Worm (Caenorhabditis elegans) whole organism, L1 larva: ENCODE data around the gene T10B5.8.
A peak's percentile ranks its signal among the peaks of the same experiment; 100 is the strongest.

ENCODE experiments used
- C16A3.4 ChIP-seq: fragments of 150-350 bp; optimal IDR thresholded peaks from 2 replicates; lab custom pipeline; 2014; ENCODE audit warnings: missing biosample characterization, missing genetic modification characterization
- C34B4.2 ChIP-seq: sonication (generic microtip); optimal IDR thresholded peaks from 2 replicates; lab custom pipeline; 2017; ENCODE audit warnings: mild to moderate bottlenecking, missing genetic modification characterization, missing compliant biosample characterization
- F16B12.6 ChIP-seq: fragments of 150-350 bp; optimal IDR thresholded peaks from 2 replicates; lab custom pipeline; 2014; ENCODE audit warnings: missing biosample characterization, missing genetic modification characterization
- Y116A8C.19 ChIP-seq: sonication (generic microtip); optimal IDR thresholded peaks from 2 replicates; lab custom pipeline; 2016; ENCODE audit warnings: missing compliant biosample characterization, missing genetic modification characterization, borderline replicate concordance
- alr-1 ChIP-seq: fragments of 200-800 bp; sonication (Bioruptor generic); optimal IDR thresholded peaks from 2 replicates; lab custom pipeline; 2018; ENCODE audit warnings: borderline replicate concordance, mild to moderate bottlenecking, missing genetic modification characterization, missing compliant biosample characterization
- ama-1 ChIP-seq: fragments of 150-350 bp; optimal IDR thresholded peaks from 2 replicates; lab custom pipeline; 2014
- blmp-1 ChIP-seq: fragments of 150-350 bp; optimal IDR thresholded peaks from 2 replicates; lab custom pipeline; 2014; ENCODE audit warnings: missing biosample characterization, missing genetic modification characterization
- ceh-63 ChIP-seq: fragments of 200-800 bp; sonication (Bioruptor generic); optimal IDR thresholded peaks from 2 replicates; lab custom pipeline; 2018; ENCODE audit warnings: mild to moderate bottlenecking, missing genetic modification characterization, missing compliant biosample characterization
- ceh-90 ChIP-seq: sonication (generic microtip); optimal IDR thresholded peaks from 2 replicates; lab custom pipeline; 2016; ENCODE audit warnings: missing genetic modification characterization, missing compliant biosample characterization
- dpl-1 ChIP-seq, 3 experiments: fragments of 150-350 bp in 2 of 3; sonication (generic microtip) in 1 of 3; optimal IDR thresholded peaks; 2 replicates each; lab custom pipeline; 2014 to 2017; ENCODE audit warnings: missing biosample characterization in 3 of 3, missing genetic modification characterization in 3 of 3, missing genetic modification reagents in 3 of 3
- efl-1 ChIP-seq, 4 experiments: fragments of 150-350 bp; optimal IDR thresholded peaks in 3 of 4; peaks in 1 of 4; 1 replicate in 1 of 4; 2 replicates in 3 of 4; lab custom pipeline; 2014; ENCODE audit warnings: missing biosample characterization in 2 of 4, missing genetic modification characterization in 2 of 4, missing genetic modification reagents in 2 of 4
- efl-3 ChIP-seq: fragments of 200-800 bp; sonication (Bioruptor generic); optimal IDR thresholded peaks from 2 replicates; lab custom pipeline; 2018; ENCODE audit warnings: mild to moderate bottlenecking, missing genetic modification characterization, missing compliant biosample characterization
- egl-13 ChIP-seq: sonication (generic microtip); optimal IDR thresholded peaks from 2 replicates; lab custom pipeline; 2016; ENCODE audit warnings: missing genotype, missing genetic modification reagents, missing genetic modification characterization, missing compliant biosample characterization
- egl-27 ChIP-seq, 2 experiments: fragments of 150-350 bp in 1 of 2; sonication (generic microtip); optimal IDR thresholded peaks; 3 replicates each; lab custom pipeline; 2017 to 2018; ENCODE audit warnings: missing biosample characterization in 2 of 2, missing genetic modification characterization in 2 of 2, missing genetic modification reagents in 2 of 2
- elt-3 ChIP-seq, 6 experiments: fragments of 150-350 bp in 1 of 6; sonication (generic microtip); optimal IDR thresholded peaks; 2 replicates each; lab custom pipeline; 2017 to 2018; ENCODE audit warnings: missing biosample characterization in 6 of 6, missing genetic modification characterization in 6 of 6, inconsistent platforms in 1 of 6
- grh-1 ChIP-seq: fragments of 200-800 bp; sonication (Bioruptor generic); IDR thresholded peaks from 2 replicates; pipeline ENCODE4 v1.3.6; 2022; ENCODE audit warnings: missing genetic modification reagents, missing genetic modification characterization, missing compliant biosample characterization
- hlh-17 ChIP-seq: fragments of 200-800 bp; sonication (Bioruptor generic); optimal IDR thresholded peaks from 2 replicates; lab custom pipeline; 2018; ENCODE audit warnings: missing genetic modification characterization, mild to moderate bottlenecking, missing compliant biosample characterization, moderate library complexity, borderline replicate concordance
- hlh-4 ChIP-seq: sonication (generic microtip); optimal IDR thresholded peaks from 2 replicates; lab custom pipeline; 2016; ENCODE audit warnings: mild to moderate bottlenecking, missing genetic modification characterization, missing compliant biosample characterization
- hpl-2 ChIP-seq: fragments of 150-350 bp; optimal IDR thresholded peaks from 2 replicates; lab custom pipeline; 2014; ENCODE audit warnings: missing biosample characterization, missing genetic modification reagents, missing genetic modification characterization
- jun-1 ChIP-seq: fragments of 150-350 bp; optimal IDR thresholded peaks from 2 replicates; lab custom pipeline; 2014; ENCODE audit warnings: missing biosample characterization, missing genetic modification reagents, missing genetic modification characterization
- lin-13 ChIP-seq: fragments of 150-350 bp; optimal IDR thresholded peaks from 2 replicates; lab custom pipeline; 2014; ENCODE audit warnings: missing biosample characterization, missing genetic modification reagents, missing genetic modification characterization
- lin-14 ChIP-seq: fragments of 200-800 bp; sonication (Bioruptor generic); optimal IDR thresholded peaks from 2 replicates; lab custom pipeline; 2018; ENCODE audit warnings: mild to moderate bottlenecking, missing genetic modification characterization, moderate library complexity, missing compliant biosample characterization
- lin-15B ChIP-seq: fragments of 150-350 bp; sonication (generic microtip); optimal IDR thresholded peaks from 3 replicates; lab custom pipeline; 2014; ENCODE audit warnings: missing biosample characterization, missing genetic modification characterization
- lin-35 ChIP-seq, 2 experiments: fragments of 150-350 bp; optimal IDR thresholded peaks; 2 replicates each; lab custom pipeline; 2014; ENCODE audit warnings: missing biosample characterization in 2 of 2, missing genetic modification characterization in 2 of 2, missing genetic modification reagents in 2 of 2
- lir-3 ChIP-seq: sonication (generic microtip); optimal IDR thresholded peaks from 2 replicates; lab custom pipeline; 2016; ENCODE audit warnings: mild to moderate bottlenecking, missing genetic modification characterization, moderate library complexity, missing compliant biosample characterization; ENCODE audit not compliant: poor library complexity
- mef-2 ChIP-seq: fragments of 150-350 bp; optimal IDR thresholded peaks from 2 replicates; lab custom pipeline; 2014; ENCODE audit warnings: missing biosample characterization, missing genetic modification characterization
- mep-1 ChIP-seq: fragments of 150-350 bp; optimal IDR thresholded peaks from 2 replicates; lab custom pipeline; 2014; ENCODE audit warnings: missing biosample characterization, missing genetic modification characterization
- nhr-237 ChIP-seq: fragments of 150-350 bp; optimal IDR thresholded peaks from 2 replicates; lab custom pipeline; 2014; ENCODE audit warnings: missing biosample characterization, missing genetic modification characterization
- nhr-28 ChIP-seq: fragments of 150-350 bp; optimal IDR thresholded peaks from 2 replicates; lab custom pipeline; 2014; ENCODE audit warnings: missing biosample characterization, missing genetic modification characterization
- nhr-90 ChIP-seq: sonication (generic microtip); optimal IDR thresholded peaks from 2 replicates; lab custom pipeline; 2016; ENCODE audit warnings: mild to moderate bottlenecking, missing genetic modification characterization, missing compliant biosample characterization; ENCODE audit not compliant: poor library complexity
- pag-3 ChIP-seq: sonication (generic microtip); optimal IDR thresholded peaks from 2 replicates; lab custom pipeline; 2017; ENCODE audit warnings: missing genetic modification characterization, mild to moderate bottlenecking, missing compliant biosample characterization, antibody characterized with exemption, borderline replicate concordance; ENCODE audit not compliant: insufficient read depth
- pqm-1 ChIP-seq: sonication (generic microtip); optimal IDR thresholded peaks from 3 replicates; lab custom pipeline; 2017; ENCODE audit warnings: missing biosample characterization, missing genetic modification characterization
- rnt-1 ChIP-seq: sonication (generic microtip); optimal IDR thresholded peaks from 2 replicates; lab custom pipeline; 2016; ENCODE audit warnings: mild to moderate bottlenecking, missing genetic modification characterization, moderate library complexity, missing compliant biosample characterization
- snu-23 ChIP-seq: sonication (generic microtip); optimal IDR thresholded peaks from 2 replicates; lab custom pipeline; 2016; ENCODE audit warnings: missing genetic modification characterization, missing compliant biosample characterization
- tbx-2 ChIP-seq: sonication (generic microtip); optimal IDR thresholded peaks from 2 replicates; lab custom pipeline; 2016; ENCODE audit warnings: missing genetic modification characterization, missing compliant biosample characterization
- unc-30 ChIP-seq: sonication (generic microtip); optimal IDR thresholded peaks from 2 replicates; lab custom pipeline; 2017; ENCODE audit warnings: missing biosample characterization, missing genetic modification characterization
- unc-86 ChIP-seq: sonication (generic microtip); optimal IDR thresholded peaks from 2 replicates; lab custom pipeline; 2016; ENCODE audit warnings: missing genetic modification characterization, missing compliant biosample characterization
- unc-98 ChIP-seq: fragments of 200-800 bp; sonication (Bioruptor generic); IDR thresholded peaks from 2 replicates; pipeline ENCODE4 v1.3.6; 2022; ENCODE audit warnings: missing genetic modification characterization, missing compliant biosample characterization
- vab-15 ChIP-seq: sonication (generic microtip); optimal IDR thresholded peaks from 2 replicates; lab custom pipeline; 2017; ENCODE audit warnings: missing genotype, mild to moderate bottlenecking, missing genetic modification characterization, missing compliant biosample characterization
- xbp-1 ChIP-seq: sonication (generic microtip); optimal IDR thresholded peaks from 2 replicates; lab custom pipeline; 2016; ENCODE audit warnings: missing genetic modification characterization, missing compliant biosample characterization
- zag-1 ChIP-seq: fragments of 150-350 bp; optimal IDR thresholded peaks from 2 replicates; lab custom pipeline; 2014; ENCODE audit warnings: missing biosample characterization, missing genetic modification characterization
- ztf-4 ChIP-seq: fragments of 150-350 bp; optimal IDR thresholded peaks from 2 replicates; lab custom pipeline; 2014; ENCODE audit warnings: missing biosample characterization, missing genetic modification characterization

T10B5.8 gene

ce11 chrV:1868596-1869263, 26.9 kb downstream of the T10B5.8 start, which contains the start of gene knl-3 (continued):
- TF ChIP-seq elt-3 (tag; optimal IDR thresholded peaks at IDR 0.05; lab: Kevin White, UChicago): peak in 2 of 6 experiments; percentile 70 to 86
- TF ChIP-seq jun-1 (tag; lab: Kevin White, UChicago): peak; percentile 74

- no peak for TF ChIP-seq blmp-1 (tag; lab: Kevin White, UChicago)
- no peak for TF ChIP-seq ama-1
- no peak for TF ChIP-seq lin-15B (tag; lab: Kevin White, UChicago)
- TF ChIP-seq unc-86: no peak
- no peak for TF ChIP-seq efl-1 (optimal IDR thresholded peaks at IDR 0.05; lab: Kevin White, UChicago)
- no peak for TF ChIP-seq efl-1 (GFP tag; optimal IDR thresholded peaks at IDR 0.05 in 1 of 2; lab: Kevin White, UChicago)
- TF ChIP-seq grh-1 (GFP tag; lab: Robert Waterston, UW): no peak
- TF ChIP-seq egl-13 (tag; lab: Kevin White, UChicago): no peak
- no peak for TF ChIP-seq lin-35 (GFP tag; optimal IDR thresholded peaks at IDR 0.05; lab: Kevin White, UChicago)
- no peak for TF ChIP-seq nhr-28 (tag; lab: Kevin White, UChicago)
- TF ChIP-seq F16B12.6 (tag; lab: Kevin White, UChicago): no peak
- TF ChIP-seq nhr-237 (tag; lab: Kevin White, UChicago): no peak
- no peak for TF ChIP-seq rnt-1 (tag; lab: Kevin White, UChicago)
- no peak for TF ChIP-seq tbx-2
Measured at ce11 chrV:1869682-1870081, 27.8 kb downstream of the T10B5.8 start, which contains the start of gene T10B5.3. Gene T10B5.3, minus strand, starts transcription at chrV:1869782.

- TF ChIP-seq alr-1: peak; percentile 24
- TF ChIP-seq mef-2: no peak
Measured at ce11 chrV:1870515-1870940, 28.7 kb downstream of the T10B5.8 start.

ce11 chrV:1871768-1872296, 30.0 kb downstream of the T10B5.8 start, which contains the start of the genes T10B5.4 and cct-7:
Gene T10B5.4, minus strand, starts transcription at chrV:1871807.
Gene cct-7, plus strand, starts transcription at chrV:1872246.
- TF ChIP-seq unc-30 (tag; lab: Kevin White, UChicago) (no peak), C16A3.4 (peak; percentile 85), ztf-4 (tag; lab: Kevin White, UChicago) (peak; percentile 62), efl-1 (optimal IDR thresholded peaks at IDR 0.05; lab: Kevin White, UChicago) (peak; percentile 83 to 85), efl-1 (GFP tag; optimal IDR thresholded peaks at IDR 0.05 in 1 of 2; lab: Kevin White, UChicago) (peak; percentile 81 to 91), unc-98 (no peak; the same call in 1 of the 2 replicates), xbp-1 (peak; percentile 82), lin-14 (GFP tag; lab: Kevin White, UChicago) (peak; percentile 100), zag-1 (tag; lab: Kevin White, UChicago) (peak; percentile 73), nhr-90 (tag; lab: Kevin White, UChicago) (peak; percentile 57), F16B12.6 (tag; lab: Kevin White, UChicago) (peak; percentile 56), mep-1 (tag; lab: Kevin White, UChicago) (peak; percentile 91), unc-86 (peak; percentile 92), lin-35 (GFP tag; optimal IDR thresholded peaks at IDR 0.05; lab: Kevin White, UChicago) (peak; percentile 85), egl-27 (tag; optimal IDR thresholded peaks at IDR 0.05; lab: Kevin White, UChicago) (peak in 1 of 2 experiments; percentile 10), lir-3 (tag; lab: Kevin White, UChicago) (no peak), Y116A8C.19 (no peak), vab-15 (peak; percentile 42), C34B4.2 (tag; lab: Kevin White, UChicago) (no peak), pqm-1 (tag; lab: Kevin White, UChicago) (no peak), pag-3 (tag; lab: Kevin White, UChicago) (no peak), hlh-4 (tag; lab: Kevin White, UChicago) (no peak), ceh-90 (peak; percentile 55), elt-3 (tag; optimal IDR thresholded peaks at IDR 0.05; lab: Kevin White, UChicago) (no peak), dpl-1 (GFP tag; optimal IDR thresholded peaks at IDR 0.05; lab: Kevin White, UChicago) (peak; percentile 75 to 86 (median 75)), lin-13 (GFP tag; lab: Kevin White, UChicago) (peak; percentile 81), hlh-17 (GFP tag; lab: Kevin White, UChicago) (no peak), nhr-28 (tag; lab: Kevin White, UChicago) (no peak), ceh-63 (GFP tag; lab: Kevin White, UChicago) (no peak), efl-3 (GFP tag; lab: Kevin White, UChicago) (no peak), mef-2 (peak; percentile 35), ama-1 (no peak), blmp-1 (tag; lab: Kevin White, UChicago) (peak; percentile 35), hpl-2 (GFP tag; lab: Kevin White, UChicago) (no peak), snu-23 (peak; percentile 91), rnt-1 (tag; lab: Kevin White, UChicago) (peak; percentile 87)
